Fruit fly (Drosophila melanogaster): Measurements from ENCODE around the gene tin.

The tin gene

DNA sequence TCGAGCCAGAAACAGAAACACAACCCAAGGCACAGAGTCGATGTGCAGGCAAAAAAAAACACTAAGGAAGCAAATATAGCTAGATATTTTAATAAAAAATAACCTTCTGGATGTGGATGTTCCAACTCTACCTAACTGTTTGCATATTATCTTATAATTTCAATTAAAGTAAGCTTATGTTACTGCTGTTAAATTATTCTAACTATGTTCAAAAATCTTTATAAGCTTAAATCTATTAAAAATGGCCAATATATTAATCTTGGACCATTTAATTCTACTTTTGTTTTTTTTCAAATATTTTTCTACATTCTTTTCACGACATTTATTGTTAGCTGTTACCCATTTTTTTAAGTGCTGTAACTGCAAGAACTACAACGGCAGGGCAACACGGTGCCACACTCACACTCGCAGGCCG lies 39.8 kb upstream of the tin start:
- TF ChIP-seq CG11247 (GFP tag; IDR thresholded peaks at IDR 0.05) (no peak), CG3281 (GFP tag; optimal IDR thresholded peaks at IDR 0.05) (peak; percentile 72), tna (GFP tag; IDR thresholded peaks at IDR 0.05; ENCODE audit: partially characterized antibody) (no peak), ERR (GFP tag; optimal IDR thresholded peaks at IDR 0.05) (no peak), Doc3 (GFP tag; IDR thresholded peaks at IDR 0.05; ENCODE audit: partially characterized antibody) (no peak), HmgZ (tag; optimal IDR thresholded peaks at IDR 0.05) (no peak), CG6854 (GFP tag; optimal IDR thresholded peaks at IDR 0.05) (no peak), CG30403 (GFP tag; optimal IDR thresholded peaks at IDR 0.05) (peak; percentile 70), jumu (GFP tag; optimal IDR thresholded peaks at IDR 0.05) (no peak), fd96Cb (tag; optimal IDR thresholded peaks at IDR 0.05) (peak; percentile 57), dmrt99B (tag; optimal IDR thresholded peaks at IDR 0.05) (peak; percentile 82), CG12659 (GFP tag; optimal IDR thresholded peaks at IDR 0.05) (peak; percentile 61), fd3F (GFP tag; optimal IDR thresholded peaks at IDR 0.05) (peak; percentile 33), CG4404 (GFP tag; IDR thresholded peaks at IDR 0.05) (no peak), Nf-YC (tag; optimal IDR thresholded peaks at IDR 0.05) (no peak), CG43689 (GFP tag; IDR thresholded peaks at IDR 0.05) (no peak), CG14860 (GFP tag; IDR thresholded peaks at IDR 0.05; ENCODE audit: partially characterized antibody) (no peak), CG4730 (GFP tag; IDR thresholded peaks at IDR 0.05) (no peak), ham (GFP tag; IDR thresholded peaks at IDR 0.05) (no peak), twi (tag; optimal IDR thresholded peaks at IDR 0.05) (no peak), bcd (GFP tag; optimal IDR thresholded peaks at IDR 0.05) (peak; percentile 45), eve (GFP tag; optimal IDR thresholded peaks at IDR 0.05) (no peak), sna (GFP tag; IDR thresholded peaks at IDR 0.05; ENCODE audit: partially characterized antibody) (no peak), pfk (GFP tag; optimal IDR thresholded peaks at IDR 0.05) (no peak), Abd-B (GFP tag; optimal IDR thresholded peaks at IDR 0.05) (peak; percentile 50), CG10654 (GFP tag; optimal IDR thresholded peaks at IDR 0.05) (peak; percentile 27), slbo (GFP tag; IDR thresholded peaks at IDR 0.05) (peak; percentile 50), Pdp1 (GFP tag; optimal IDR thresholded peaks at IDR 0.05) (peak in 1 of 2 experiments; percentile 45), Spps (tag; optimal IDR thresholded peaks at IDR 0.05) (peak; percentile 34), ewg (GFP tag; optimal IDR thresholded peaks at IDR 0.05) (peak; percentile 1), crp (GFP tag; optimal IDR thresholded peaks at IDR 0.05) (no peak), exex (tag; optimal IDR thresholded peaks at IDR 0.05) (no peak), sens (GFP tag) (peak; percentile 84), Rx (GFP tag; IDR thresholded peaks at IDR 0.05) (peak; percentile 11; the same call in 1 of the 2 replicates), CG10366 (GFP tag; IDR thresholded peaks at IDR 0.05) (peak; percentile 11; the same call in 1 of the 2 replicates), HLH4C (GFP tag; IDR thresholded peaks at IDR 0.05; ENCODE audit: partially characterized antibody) (no peak), gro (GFP tag; optimal IDR thresholded peaks at IDR 0.05) (no peak), CG30431 (GFP tag; optimal IDR thresholded peaks at IDR 0.05) (no peak), NC2β (GFP tag; optimal IDR thresholded peaks at IDR 0.05) (no peak), CG17829 (tag; optimal IDR thresholded peaks at IDR 0.05) (peak; percentile 22), Xbp1 (GFP tag; optimal IDR thresholded peaks at IDR 0.05) (peak; percentile 67), bigmax (GFP tag; optimal IDR thresholded peaks at IDR 0.05) (no peak), chn (GFP tag; optimal IDR thresholded peaks at IDR 0.05) (no peak), mld (GFP tag; IDR thresholded peaks at IDR 0.05; ENCODE audit: partially characterized antibody) (no peak), h (optimal IDR thresholded peaks at IDR 0.05) (no peak), CG8924 (tag; optimal IDR thresholded peaks at IDR 0.05) (no peak), unpg (GFP tag; optimal IDR thresholded peaks at IDR 0.05) (peak; percentile 59), CG15514 (GFP tag; optimal IDR thresholded peaks at IDR 0.05) (no peak), CG15073 (GFP tag; optimal IDR thresholded peaks at IDR 0.05) (no peak), sisA (GFP tag; IDR thresholded peaks at IDR 0.05) (peak; percentile 42; the same call in 1 of the 2 replicates), CG17361 (GFP tag; IDR thresholded peaks at IDR 0.05) (peak; percentile 85)

All from whole organism, embryonic.